Worm (Caenorhabditis elegans) whole organism, L3 larva: ENCODE results near the gene F44E7.4.

Experiments
- R02D3.7 ChIP-seq: fragments of 150-350 bp; optimal IDR thresholded peaks from 2 replicates; lab custom pipeline; 2014; ENCODE audit warnings: missing biosample characterization, missing genetic modification characterization
- aly-2 ChIP-seq: fragments of 150-350 bp; optimal IDR thresholded peaks from 2 replicates; lab custom pipeline; 2014; ENCODE audit warnings: missing biosample characterization, missing genetic modification characterization
- ceh-9 ChIP-seq: sonication (generic microtip); optimal IDR thresholded peaks from 2 replicates; lab custom pipeline; 2018; ENCODE audit warnings: missing biosample characterization, missing genetic modification characterization
- fkh-10 ChIP-seq: sonication (generic microtip); optimal IDR thresholded peaks from 2 replicates; lab custom pipeline; 2017; ENCODE audit warnings: missing biosample characterization, missing genetic modification reagents, missing genetic modification characterization
- lin-39 ChIP-seq: fragments of 150-350 bp; optimal IDR thresholded peaks from 2 replicates; lab custom pipeline; 2018; ENCODE audit warnings: missing biosample characterization, missing genetic modification reagents, missing genetic modification characterization
- mdl-1 ChIP-seq: fragments of 150-350 bp; optimal IDR thresholded peaks from 2 replicates; lab custom pipeline; 2014; ENCODE audit warnings: missing biosample characterization, missing genetic modification characterization
- nhr-12 ChIP-seq: fragments of 150-350 bp; optimal IDR thresholded peaks from 2 replicates; lab custom pipeline; 2014; ENCODE audit warnings: missing biosample characterization, missing genetic modification characterization
- nhr-67 ChIP-seq: fragments of 150-350 bp; optimal IDR thresholded peaks from 2 replicates; lab custom pipeline; 2014; ENCODE audit warnings: missing biosample characterization, missing genetic modification characterization
- nhr-76 ChIP-seq: fragments of 150-350 bp; sonication (generic microtip); optimal IDR thresholded peaks from 5 replicates; lab custom pipeline; 2014; ENCODE audit warnings: missing biosample characterization, missing genetic modification characterization
- pha-4 ChIP-seq: fragments of 150-350 bp; optimal IDR thresholded peaks from 2 replicates; lab custom pipeline; 2014; ENCODE audit warnings: missing biosample characterization, missing genetic modification reagents, missing genetic modification characterization
- sea-2 ChIP-seq: fragments of 150-350 bp; sonication (generic microtip); optimal IDR thresholded peaks from 4 replicates; lab custom pipeline; 2014; ENCODE audit warnings: missing biosample characterization, missing genetic modification reagents, missing genetic modification characterization
- unc-62 ChIP-seq: fragments of 150-350 bp; sonication (generic microtip); optimal IDR thresholded peaks from 4 replicates; lab custom pipeline; 2014; ENCODE audit warnings: missing biosample characterization, missing genetic modification reagents, missing genetic modification characterization

DNA sequence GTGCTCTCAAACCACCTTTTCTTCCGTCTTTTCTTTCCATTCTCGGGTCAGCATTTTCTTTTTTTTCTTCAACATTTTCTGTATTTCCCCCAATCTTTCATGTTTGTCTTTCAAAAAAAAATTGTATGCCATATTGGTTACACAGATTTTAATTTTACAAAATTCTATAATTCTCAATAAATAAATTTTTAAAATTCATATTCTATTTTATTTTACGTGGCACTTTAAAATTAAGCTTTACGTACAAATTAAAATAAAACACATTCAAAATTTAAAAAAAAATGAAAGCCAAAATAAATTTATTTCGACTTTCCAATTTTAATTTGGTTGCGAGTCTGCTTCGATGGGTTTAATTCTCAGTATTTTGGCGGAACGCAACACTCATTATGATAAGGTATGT, 28.7 kb upstream of the F44E7.4 start, which contains the start of gene ZC250.5:
- TF ChIP-seq nhr-12 = no peak
- TF ChIP-seq fkh-10 (GFP tag; lab: Kevin White, UChicago) = no peak
- TF ChIP-seq aly-2 (tag; lab: Kevin White, UChicago) = no peak
- TF ChIP-seq nhr-67 (tag; lab: Kevin White, UChicago) = no peak
- no peak for TF ChIP-seq R02D3.7 (tag; lab: Kevin White, UChicago)
- no peak for TF ChIP-seq mdl-1 (tag; lab: Kevin White, UChicago)
- TF ChIP-seq ceh-9 (tag; lab: Kevin White, UChicago) = no peak
- TF ChIP-seq nhr-76 (tag; lab: Kevin White, UChicago) = no peak
- no peak for TF ChIP-seq unc-62 (GFP tag; lab: Kevin White, UChicago)
- no peak for TF ChIP-seq sea-2
- no peak for TF ChIP-seq lin-39 (tag; lab: Kevin White, UChicago)
- no peak for TF ChIP-seq pha-4 (tag; lab: Kevin White, UChicago)
